Fruit fly (Drosophila melanogaster) whole organism, pupa: ENCODE results near the gene CG1812.
"Not testable (repeated sequence)": the region's sequence is repeated elsewhere in the genome, so short reads cannot be mapped to it uniquely, and the experiment has no call there.

Source experiments
- CG10348 ChIP-seq: fragments of 200-800 bp; sonication (Bioruptor generic); IDR thresholded peaks from 2 replicates; pipeline ENCODE4 v1.3.6; 2022; ENCODE audit warnings: missing biosample characterization, missing genetic modification characterization
- CG12605 ChIP-seq: fragments of 200-800 bp; sonication (Bioruptor generic); IDR thresholded peaks from 2 replicates; pipeline ENCODE4 v1.3.6; 2022; ENCODE audit warnings: missing biosample characterization, missing genetic modification characterization
- CG13204 ChIP-seq: fragments of 200-800 bp; sonication (Bioruptor generic); optimal IDR thresholded peaks from 2 replicates; lab custom pipeline; 2018; ENCODE audit warnings: missing biosample characterization, mild to moderate bottlenecking, missing genetic modification characterization, moderate library complexity
- CG14655 ChIP-seq: fragments of 200-800 bp; sonication (Bioruptor generic); optimal IDR thresholded peaks from 3 replicates; lab custom pipeline; 2017; ENCODE audit warnings: mild to moderate bottlenecking, missing biosample characterization, missing genetic modification reagents, missing genetic modification characterization
- CG15710 ChIP-seq: fragments of 200-800 bp; sonication (Bioruptor generic); optimal IDR thresholded peaks from 2 replicates; lab custom pipeline; 2018; ENCODE audit warnings: missing biosample characterization, mild to moderate bottlenecking, missing genetic modification characterization, moderate library complexity
- CG17806 ChIP-seq: fragments of 200-800 bp; sonication (Bioruptor generic); optimal IDR thresholded peaks from 2 replicates; lab custom pipeline; 2018; ENCODE audit warnings: missing biosample characterization, mild to moderate bottlenecking, missing genetic modification characterization, moderate library complexity
- CG32121 ChIP-seq: fragments of 200-800 bp; sonication (Bioruptor generic); IDR thresholded peaks from 2 replicates; pipeline ENCODE4 v1.3.6; 2022; ENCODE audit warnings: missing biosample characterization, missing genetic modification characterization
- CG34367 ChIP-seq: fragments of 200-800 bp; sonication (Bioruptor generic); optimal IDR thresholded peaks from 2 replicates; lab custom pipeline; 2018; ENCODE audit warnings: missing biosample characterization, mild to moderate bottlenecking, missing genetic modification characterization
- CG4496 ChIP-seq: fragments of 200-800 bp; sonication (Bioruptor generic); IDR thresholded peaks from 3 replicates; pipeline ENCODE4 v1.3.6; 2022; ENCODE audit warnings: missing biosample characterization, missing genetic modification characterization
- CG8301 ChIP-seq: fragments of 200-800 bp; sonication (Bioruptor generic); optimal IDR thresholded peaks from 2 replicates; lab custom pipeline; 2018; ENCODE audit warnings: missing biosample characterization, mild to moderate bottlenecking, missing genetic modification characterization
- CG9948 ChIP-seq: fragments of 200-800 bp; sonication (Bioruptor generic); optimal IDR thresholded peaks from 2 replicates; lab custom pipeline; 2018; ENCODE audit warnings: missing biosample characterization, mild to moderate bottlenecking, missing genetic modification characterization, moderate library complexity
- D1 ChIP-seq: fragments of 200-800 bp; sonication (Bioruptor generic); optimal IDR thresholded peaks from 2 replicates; lab custom pipeline; 2018; ENCODE audit warnings: missing biosample characterization, mild to moderate bottlenecking, missing genetic modification characterization, moderate library complexity
- EcR ChIP-seq: fragments of 200-800 bp; sonication (Bioruptor generic); optimal IDR thresholded peaks from 3 replicates; lab custom pipeline; 2019; ENCODE audit warnings: missing biosample characterization, missing genetic modification characterization, mild to moderate bottlenecking, moderate library complexity, missing genetic modification reagents
- Pif1A ChIP-seq: fragments of 200-800 bp; sonication (Bioruptor generic); optimal IDR thresholded peaks from 3 replicates; lab custom pipeline; 2016; ENCODE audit warnings: missing biosample characterization, missing genetic modification characterization
- Pif1B ChIP-seq: fragments of 200-800 bp; sonication (Bioruptor generic); optimal IDR thresholded peaks from 3 replicates; lab custom pipeline; 2016; ENCODE audit warnings: missing biosample characterization, missing genetic modification characterization
- Snoo ChIP-seq: fragments of 200-800 bp; sonication (Bioruptor generic); optimal IDR thresholded peaks from 3 replicates; lab custom pipeline; 2017; ENCODE audit warnings: missing biosample characterization, mild to moderate bottlenecking, missing genetic modification characterization, inconsistent platforms
- fd96Ca ChIP-seq: fragments of 200-800 bp; sonication (Bioruptor generic); IDR thresholded peaks from 3 replicates; pipeline ENCODE4 v1.3.6; 2022; ENCODE audit warnings: missing biosample characterization, missing genetic modification characterization
- gl ChIP-seq: fragments of 200-800 bp; sonication (Bioruptor generic); optimal IDR thresholded peaks from 2 replicates; lab custom pipeline; 2018; ENCODE audit warnings: missing biosample characterization, mild to moderate bottlenecking, missing genetic modification characterization
- rn ChIP-seq: fragments of 200-800 bp; sonication (Bioruptor generic); IDR thresholded peaks from 2 replicates; pipeline ENCODE4 v1.3.6; 2022; ENCODE audit warnings: missing biosample characterization, missing genetic modification characterization

The CG1812 gene

dm6 chrX:20524754-20525236 lies 13.5 kb downstream of the CG1812 start, which contains the start of gene Tak1:
Gene Tak1, minus strand, starts transcription at chrX:20524928.
- TF ChIP-seq CG4496 (GFP tag; lab: Robert Waterston, UW), result 0 out of 3 replicates have a peak, but pooled peaks have one; percentile 48
- no peak for TF ChIP-seq CG15710 (tag; lab: Kevin White, UChicago)

dm6 chrX:20527331-20527730 lies 16.0 kb downstream of the CG1812 start, which contains the start of gene CG42579:
Gene CG42579, plus strand, starts transcription at chrX:20527631.
- not testable (repeated sequence) for TF ChIP-seq Pif1A; CG10348; D1 (tag; lab: Kevin White, UChicago)

- TF ChIP-seq EcR (no peak), CG14655 (GFP tag; lab: Kevin White, UChicago) (no peak), CG12605 (no peak), rn (GFP tag; lab: Robert Waterston, UW) (no peak), CG15710 (tag; lab: Kevin White, UChicago) (no peak), gl (tag; lab: Kevin White, UChicago) (no peak), CG13204 (GFP tag; lab: Kevin White, UChicago) (no peak), Snoo (tag; lab: Kevin White, UChicago) (no peak), Pif1B (GFP tag; lab: Kevin White, UChicago) (no peak), CG8301 (tag; lab: Kevin White, UChicago) (no peak), Pif1A (no peak), CG17806 (tag; lab: Kevin White, UChicago) (no peak), CG34367 (tag; lab: Kevin White, UChicago) (no peak)
Observed at dm6 chrX:20536112-20536511, 24.8 kb downstream of the CG1812 start.

- TF ChIP-seq Pif1B (GFP tag; lab: Kevin White, UChicago) (no peak), CG4496 (GFP tag; lab: Robert Waterston, UW) (no peak), CG10348 (no peak), D1 (tag; lab: Kevin White, UChicago) (no peak), EcR (no peak), CG15710 (tag; lab: Kevin White, UChicago) (no peak), CG34367 (tag; lab: Kevin White, UChicago) (no peak), gl (tag; lab: Kevin White, UChicago) (no peak), fd96Ca (GFP tag; lab: Robert Waterston, UW) (no peak), CG17806 (tag; lab: Kevin White, UChicago) (no peak), CG13204 (GFP tag; lab: Kevin White, UChicago) (no peak)
Observed at dm6 chrX:20538197-20538596, 26.9 kb downstream of the CG1812 start, which contains the start of gene RunxB. Gene RunxB, plus strand, starts transcription at chrX:20538497.

dm6 chrX:20559582-20559981 lies 48.2 kb downstream of the CG1812 start:
- TF ChIP-seq CG32121 (no peak), CG9948 (tag; lab: Kevin White, UChicago) (no peak), CG14655 (GFP tag; lab: Kevin White, UChicago) (peak; percentile 6)
